Fruit fly (Drosophila melanogaster): ENCODE results near the gene Tom.

The Tom gene

DNA sequence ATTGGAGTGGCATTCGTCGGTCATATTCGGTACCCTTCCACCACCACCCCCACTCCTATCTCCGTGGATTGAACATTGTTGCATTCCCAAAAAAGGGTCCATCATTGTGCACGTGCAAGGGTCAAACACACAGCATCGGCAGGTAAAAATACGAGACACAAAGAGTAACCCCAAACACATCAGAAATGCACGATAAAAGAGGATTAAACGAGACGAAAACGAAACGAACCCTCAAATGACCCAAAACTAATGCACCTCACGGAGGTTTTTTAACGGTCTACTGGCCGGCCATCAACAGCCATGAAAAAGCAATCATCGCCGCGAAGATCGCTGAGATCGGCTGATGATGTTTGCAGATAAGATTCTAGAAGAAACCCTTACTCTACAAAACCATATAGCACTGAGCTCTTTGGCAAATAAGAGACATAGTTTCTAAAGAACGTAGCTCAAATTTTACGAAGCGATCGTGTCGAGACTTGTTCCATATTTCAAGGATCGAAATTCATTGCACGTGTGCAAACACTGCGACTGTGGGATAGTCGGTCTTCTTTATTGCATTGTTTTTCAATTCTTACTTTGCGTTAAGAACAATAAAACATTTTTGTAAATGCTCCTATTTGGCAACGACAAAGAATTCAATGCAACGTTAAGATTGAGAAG lies 2.8 kb upstream of the Tom start:
- TF ChIP-seq svp (GFP tag): peak; percentile 1
- TF ChIP-seq CG32006 (GFP tag; optimal IDR thresholded peaks at IDR 0.05): no peak

DNA sequence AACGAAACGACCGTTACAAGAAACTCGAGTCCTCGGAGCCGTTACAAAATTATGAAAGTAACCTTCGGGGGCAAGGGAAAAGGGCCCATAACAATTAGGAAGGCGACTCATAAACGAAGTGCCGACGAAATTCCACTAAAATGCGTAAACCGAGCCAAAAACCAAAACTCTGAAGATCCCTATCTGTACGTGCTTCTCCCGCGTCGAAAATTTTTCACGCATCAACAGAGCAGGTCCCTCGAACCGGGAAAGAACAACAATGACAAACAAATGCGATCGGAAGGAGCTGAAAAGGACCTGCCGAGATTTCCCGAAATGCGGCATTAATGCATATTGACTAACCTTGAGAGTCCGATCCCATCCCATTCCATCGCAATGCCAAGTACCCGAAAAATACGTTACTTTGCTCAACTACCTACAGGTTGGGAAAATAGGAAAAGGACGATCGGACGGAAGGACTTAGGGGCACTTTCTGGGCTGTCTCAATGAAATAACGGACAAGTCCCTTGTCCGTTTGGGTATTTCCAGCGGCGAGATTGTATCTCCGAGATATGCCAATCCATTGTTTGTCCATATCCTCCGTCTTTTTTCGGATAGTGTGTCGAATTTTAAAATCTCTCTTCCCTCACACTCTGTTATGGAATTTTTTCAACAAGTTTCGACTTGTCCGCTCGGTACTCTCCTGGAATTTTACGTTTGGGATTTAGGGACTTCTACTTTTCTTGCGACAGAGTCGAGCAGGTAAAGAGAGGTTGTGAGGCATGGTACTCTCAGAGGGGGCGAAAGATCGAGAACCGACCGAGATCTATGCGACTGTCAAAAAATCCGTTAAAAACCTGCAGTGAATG lies 1.2 kb upstream of the Tom start:
- TF ChIP-seq CG11902 (GFP tag; optimal IDR thresholded peaks at IDR 0.05) (no peak), Blimp-1 (GFP tag; optimal IDR thresholded peaks at IDR 0.05) (no peak), CG10631 (GFP tag; optimal IDR thresholded peaks at IDR 0.05) (no peak), CG8119 (GFP tag; IDR thresholded peaks at IDR 0.05) (no peak), CG6792 (GFP tag; optimal IDR thresholded peaks at IDR 0.05) (no peak), Met (GFP tag; optimal IDR thresholded peaks at IDR 0.05) (no peak)

dm6 chr3L:14968553-14968952 lies 591 bp upstream of the Tom start:
- TF ChIP-seq spab (GFP tag; optimal IDR thresholded peaks at IDR 0.05): no peak
- TF ChIP-seq acj6 (GFP tag; optimal IDR thresholded peaks at IDR 0.05): no peak
- TF ChIP-seq svp (GFP tag): peak; percentile 28

DNA sequence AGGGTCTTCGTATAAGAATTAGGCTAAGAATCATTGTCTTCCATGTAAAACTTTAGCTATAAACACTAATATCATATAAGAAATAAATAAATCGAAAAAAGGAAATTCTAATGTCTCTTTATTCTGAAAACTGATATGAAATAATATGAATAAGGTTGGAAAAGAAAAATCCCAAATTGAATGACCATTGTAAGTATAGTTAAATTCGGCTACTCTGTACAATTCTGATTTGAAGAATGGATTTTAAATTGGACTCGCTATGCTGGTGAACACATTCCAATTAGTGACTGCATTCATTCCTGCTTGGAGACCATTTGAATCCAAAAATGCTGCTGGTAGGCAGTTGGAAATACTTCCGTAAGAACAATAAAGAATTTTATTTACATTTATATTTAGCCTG lies 1.1 kb downstream of the Tom start:
- TF ChIP-seq CG11902 (GFP tag; optimal IDR thresholded peaks at IDR 0.05): no peak

DNA sequence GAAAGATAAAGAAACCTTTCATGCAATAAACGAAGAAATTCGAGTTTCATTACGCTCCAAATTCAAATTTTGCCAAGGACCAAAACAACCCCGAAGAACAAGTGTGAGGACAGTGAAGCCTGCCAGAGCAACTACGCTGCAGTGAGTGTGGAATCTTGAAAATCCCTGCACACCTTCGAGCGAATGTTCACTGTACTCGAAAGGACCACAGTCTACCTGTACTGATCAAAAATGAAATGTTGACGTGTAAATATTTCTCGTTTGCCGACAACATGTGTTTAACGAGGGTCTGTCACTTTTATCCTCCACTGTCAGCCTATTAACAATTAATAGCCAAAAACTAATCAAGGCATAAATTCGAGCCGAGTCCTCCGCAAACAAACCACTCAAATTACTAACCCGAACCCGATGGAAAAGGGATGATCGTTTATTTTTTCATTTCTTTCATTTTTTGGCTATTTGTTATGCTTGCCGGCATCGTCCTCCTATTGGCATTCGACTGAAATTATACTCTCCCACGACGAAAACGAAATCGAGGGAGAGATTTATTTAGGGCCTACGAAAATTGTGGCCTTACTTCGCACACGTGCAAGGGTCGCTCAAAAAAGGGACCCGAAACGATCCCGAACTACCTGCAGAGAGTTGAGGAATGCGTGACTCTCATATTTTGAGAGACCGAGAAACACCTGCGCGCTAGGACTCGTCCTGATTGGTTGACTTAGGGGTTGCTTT lies 2.9 kb downstream of the Tom start:
- TF ChIP-seq dac (GFP tag; optimal IDR thresholded peaks at IDR 0.05) (no peak), pdm3 (GFP tag; optimal IDR thresholded peaks at IDR 0.05) (no peak), achi (GFP tag; optimal IDR thresholded peaks at IDR 0.05) (no peak), CG7368 (GFP tag; optimal IDR thresholded peaks at IDR 0.05) (no peak), CG34406 (GFP tag; optimal IDR thresholded peaks at IDR 0.05) (no peak), Ets96B (tag; optimal IDR thresholded peaks at IDR 0.05) (no peak), CG11294 (GFP tag; IDR thresholded peaks at IDR 0.05) (no peak), CG8319 (GFP tag; optimal IDR thresholded peaks at IDR 0.05) (no peak), CG16779 (tag; optimal IDR thresholded peaks at IDR 0.05) (no peak), CG8632 (GFP tag; optimal IDR thresholded peaks at IDR 0.05) (no peak), dsx (GFP tag; optimal IDR thresholded peaks at IDR 0.05; ENCODE audit: poor library complexity, severe bottlenecking) (no peak), salr (GFP tag; optimal IDR thresholded peaks at IDR 0.05) (no peak), Sox102F (GFP tag; optimal IDR thresholded peaks at IDR 0.05) (peak; percentile 40), fd85E (GFP tag; optimal IDR thresholded peaks at IDR 0.05) (no peak), fkh (GFP tag; optimal IDR thresholded peaks at IDR 0.05) (peak; percentile 16), Met (GFP tag; optimal IDR thresholded peaks at IDR 0.05) (peak; percentile 37), svp (GFP tag) (peak; percentile 74), CG6163 (GFP tag; IDR thresholded peaks at IDR 0.05) (no peak), CG6808 (GFP tag; optimal IDR thresholded peaks at IDR 0.05) (no peak), CG1621 (tag; optimal IDR thresholded peaks at IDR 0.05) (no peak), CG6854 (GFP tag; optimal IDR thresholded peaks at IDR 0.05) (no peak), fd59A (GFP tag; optimal IDR thresholded peaks at IDR 0.05) (no peak), Ets21C (GFP tag; optimal IDR thresholded peaks at IDR 0.05) (no peak), CG8119 (GFP tag; IDR thresholded peaks at IDR 0.05) (no peak), cyc (GFP tag; optimal IDR thresholded peaks at IDR 0.05) (no peak), Smox (GFP tag; optimal IDR thresholded peaks at IDR 0.05) (peak; percentile 11), lz (GFP tag; optimal IDR thresholded peaks at IDR 0.05) (no peak), vri (GFP tag; optimal IDR thresholded peaks at IDR 0.05) (peak; percentile 3), net (GFP tag; optimal IDR thresholded peaks at IDR 0.05) (no peak), Eip75B (GFP tag; optimal IDR thresholded peaks at IDR 0.05) (no peak), CG6792 (GFP tag; optimal IDR thresholded peaks at IDR 0.05) (no peak), topi (GFP tag; optimal IDR thresholded peaks at IDR 0.05) (peak; percentile 11), Hr38 (GFP tag; optimal IDR thresholded peaks at IDR 0.05) (no peak), Lpt (GFP tag; optimal IDR thresholded peaks at IDR 0.05) (no peak)

Measured in whole organism, prepupa.